Worm (Caenorhabditis elegans): ENCODE data around the gene zipt-2.2.
"Not testable (repeated sequence)": the region's sequence is repeated elsewhere in the genome, so short reads cannot be mapped to it uniquely, and the experiment has no call there.

Gene zipt-2.2

ce11 chrIV:4196729-4197128 is 38.4 kb downstream of the zipt-2.2 start, which contains the start of gene K06B9.6:
TSS of gene K06B9.6 (minus strand) at chrIV:4196829.
- not testable (repeated sequence) for TF ChIP-seq aly-1 (tag; optimal IDR thresholded peaks at IDR 0.05); ama-1 (optimal IDR thresholded peaks at IDR 0.05); hnd-1 (tag; optimal IDR thresholded peaks at IDR 0.05)

- not testable (repeated sequence) for TF ChIP-seq ets-7 (tag; optimal IDR thresholded peaks at IDR 0.05); sea-1 (GFP tag; conservative IDR thresholded peaks at IDR 0.05); tbx-37 (GFP tag; conservative IDR thresholded peaks at IDR 0.05)
Observed at ce11 chrIV:4186099-4186498, 49.1 kb downstream of the zipt-2.2 start, which contains the start of gene K08D10.11. TSS of gene K08D10.11 (minus strand) at chrIV:4186199.
